Worm (Caenorhabditis elegans): ENCODE results near the gene F13E9.19.

DNA sequence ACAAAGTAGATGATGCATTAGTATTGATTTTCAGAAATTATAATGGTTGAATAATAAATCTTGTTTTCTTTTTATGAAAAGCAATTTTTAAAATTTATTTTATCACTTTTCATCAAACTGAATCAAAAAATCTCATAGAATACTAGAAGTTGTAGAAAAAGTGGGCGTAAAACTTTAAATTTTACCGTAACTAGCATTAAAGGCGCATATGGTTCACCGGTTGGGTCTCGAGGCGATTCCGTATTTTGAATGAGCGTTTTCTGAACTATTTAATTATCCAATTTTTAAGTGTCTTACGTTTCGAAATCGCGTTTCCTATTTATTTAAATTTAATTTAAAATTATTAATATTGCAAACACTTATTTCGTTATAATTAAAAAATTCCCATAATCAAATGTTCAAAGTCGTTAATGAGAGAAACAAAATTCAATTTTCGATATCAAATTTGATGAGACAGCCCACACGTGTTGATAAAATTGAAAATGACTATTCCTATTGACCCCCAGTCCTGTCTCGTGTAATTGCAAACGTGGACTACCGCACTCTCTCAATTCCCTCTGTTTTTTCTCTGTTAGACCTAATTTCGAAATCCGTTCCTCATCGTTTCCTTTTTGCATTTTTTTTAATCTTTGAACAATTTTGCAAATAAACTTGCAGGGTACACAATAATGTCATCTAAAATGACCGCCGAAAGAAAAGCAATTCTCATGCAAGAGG lies 40.7 kb upstream of the F13E9.19 start, which contains the start of the genes T11G6.2 and hars-1:
- TF ChIP-seq ref-1 (GFP tag; conservative IDR thresholded peaks at IDR 0.05): no peak
- no peak for TF ChIP-seq flt-1 (GFP tag; IDR thresholded peaks at IDR 0.05)
- no peak for TF ChIP-seq klf-2 (GFP tag; conservative IDR thresholded peaks at IDR 0.05)
- no peak for TF ChIP-seq tab-1 (GFP tag; IDR thresholded peaks at IDR 0.05)
- TF ChIP-seq ztf-23 (GFP tag; IDR thresholded peaks at IDR 0.05): no peak
- TF ChIP-seq T22C8.4 (GFP tag; IDR thresholded peaks at IDR 0.05): no peak
- TF ChIP-seq ztf-29 (GFP tag; IDR thresholded peaks at IDR 0.05): no peak
- TF ChIP-seq med-1 (GFP tag; optimal IDR thresholded peaks at IDR 0.05; ENCODE audit: insufficient read depth): no peak
- no peak for TF ChIP-seq cog-1 (tag; optimal IDR thresholded peaks at IDR 0.05)

All from whole organism, midembryonic.